Worm (Caenorhabditis elegans) whole organism, L1 larva: ENCODE data around the gene trpa-1.

Source experiments
- C04F5.9 ChIP-seq: sonication (generic microtip); optimal IDR thresholded peaks from 2 replicates; lab custom pipeline; 2016; ENCODE audit warnings: missing genetic modification characterization, missing compliant biosample characterization
- C34B4.2 ChIP-seq: sonication (generic microtip); optimal IDR thresholded peaks from 2 replicates; lab custom pipeline; 2017; ENCODE audit warnings: mild to moderate bottlenecking, missing genetic modification characterization, missing compliant biosample characterization
- alr-1 ChIP-seq: fragments of 200-800 bp; sonication (Bioruptor generic); optimal IDR thresholded peaks from 2 replicates; lab custom pipeline; 2018; ENCODE audit warnings: borderline replicate concordance, mild to moderate bottlenecking, missing genetic modification characterization, missing compliant biosample characterization
- ama-1 ChIP-seq: fragments of 150-350 bp; optimal IDR thresholded peaks from 2 replicates; lab custom pipeline; 2014
- blmp-1 ChIP-seq: fragments of 150-350 bp; optimal IDR thresholded peaks from 2 replicates; lab custom pipeline; 2014; ENCODE audit warnings: missing biosample characterization, missing genetic modification characterization
- ceh-63 ChIP-seq: fragments of 200-800 bp; sonication (Bioruptor generic); optimal IDR thresholded peaks from 2 replicates; lab custom pipeline; 2018; ENCODE audit warnings: mild to moderate bottlenecking, missing genetic modification characterization, missing compliant biosample characterization
- ceh-88 ChIP-seq: fragments of 200-800 bp; sonication (Bioruptor generic); IDR thresholded peaks from 2 replicates; pipeline ENCODE4 v1.3.6; 2022; ENCODE audit warnings: missing genetic modification characterization, missing compliant biosample characterization
- ces-1 ChIP-seq: fragments of 150-350 bp; optimal IDR thresholded peaks from 2 replicates; lab custom pipeline; 2014; ENCODE audit warnings: missing biosample characterization, missing genetic modification reagents, missing genetic modification characterization
- dpl-1 ChIP-seq, 3 experiments: fragments of 150-350 bp in 2 of 3; sonication (generic microtip) in 1 of 3; optimal IDR thresholded peaks; 2 replicates each; lab custom pipeline; 2014 to 2017; ENCODE audit warnings: missing biosample characterization in 3 of 3, missing genetic modification characterization in 3 of 3, missing genetic modification reagents in 3 of 3
- dsc-1 ChIP-seq: sonication (generic microtip); optimal IDR thresholded peaks from 2 replicates; lab custom pipeline; 2016; ENCODE audit warnings: mild to moderate bottlenecking, missing genetic modification characterization, missing compliant biosample characterization
- egl-13 ChIP-seq: sonication (generic microtip); optimal IDR thresholded peaks from 2 replicates; lab custom pipeline; 2016; ENCODE audit warnings: missing genotype, missing genetic modification reagents, missing genetic modification characterization, missing compliant biosample characterization
- egl-27 ChIP-seq, 2 experiments: fragments of 150-350 bp in 1 of 2; sonication (generic microtip); optimal IDR thresholded peaks; 3 replicates each; lab custom pipeline; 2017 to 2018; ENCODE audit warnings: missing biosample characterization in 2 of 2, missing genetic modification characterization in 2 of 2, missing genetic modification reagents in 2 of 2
- elt-3 ChIP-seq, 6 experiments: fragments of 150-350 bp in 1 of 6; sonication (generic microtip); optimal IDR thresholded peaks; 2 replicates each; lab custom pipeline; 2017 to 2018; ENCODE audit warnings: missing biosample characterization in 6 of 6, missing genetic modification characterization in 6 of 6, inconsistent platforms in 1 of 6
- ets-5 ChIP-seq: fragments of 200-800 bp; sonication (Bioruptor generic); IDR thresholded peaks from 2 replicates; pipeline ENCODE4 v1.3.6; 2022; ENCODE audit warnings: missing genetic modification characterization, missing compliant biosample characterization
- fkh-4 ChIP-seq: sonication (generic microtip); optimal IDR thresholded peaks from 2 replicates; lab custom pipeline; 2016; ENCODE audit warnings: missing compliant biosample characterization, missing genetic modification characterization, borderline replicate concordance
- fkh-8 ChIP-seq: sonication (generic microtip); optimal IDR thresholded peaks from 2 replicates; lab custom pipeline; 2016; ENCODE audit warnings: mild to moderate bottlenecking, missing genetic modification characterization, missing compliant biosample characterization
- fos-1 ChIP-seq: fragments of 150-350 bp; optimal IDR thresholded peaks from 2 replicates; lab custom pipeline; 2014; ENCODE audit warnings: missing biosample characterization, missing genetic modification characterization
- grh-1 ChIP-seq: fragments of 200-800 bp; sonication (Bioruptor generic); IDR thresholded peaks from 2 replicates; pipeline ENCODE4 v1.3.6; 2022; ENCODE audit warnings: missing genetic modification reagents, missing genetic modification characterization, missing compliant biosample characterization
- irx-1 ChIP-seq: sonication (generic microtip); optimal IDR thresholded peaks from 2 replicates; lab custom pipeline; 2016; ENCODE audit warnings: missing genetic modification characterization, missing compliant biosample characterization
- jun-1 ChIP-seq: fragments of 150-350 bp; optimal IDR thresholded peaks from 2 replicates; lab custom pipeline; 2014; ENCODE audit warnings: missing biosample characterization, missing genetic modification reagents, missing genetic modification characterization
- lin-13 ChIP-seq: fragments of 150-350 bp; optimal IDR thresholded peaks from 2 replicates; lab custom pipeline; 2014; ENCODE audit warnings: missing biosample characterization, missing genetic modification reagents, missing genetic modification characterization
- lin-14 ChIP-seq: fragments of 200-800 bp; sonication (Bioruptor generic); optimal IDR thresholded peaks from 2 replicates; lab custom pipeline; 2018; ENCODE audit warnings: mild to moderate bottlenecking, missing genetic modification characterization, moderate library complexity, missing compliant biosample characterization
- lin-15B ChIP-seq: fragments of 150-350 bp; sonication (generic microtip); optimal IDR thresholded peaks from 3 replicates; lab custom pipeline; 2014; ENCODE audit warnings: missing biosample characterization, missing genetic modification characterization
- lin-35 ChIP-seq, 2 experiments: fragments of 150-350 bp; optimal IDR thresholded peaks; 2 replicates each; lab custom pipeline; 2014; ENCODE audit warnings: missing biosample characterization in 2 of 2, missing genetic modification characterization in 2 of 2, missing genetic modification reagents in 2 of 2
- mab-9 ChIP-seq: fragments of 200-800 bp; sonication (Bioruptor generic); IDR thresholded peaks from 2 replicates; pipeline ENCODE4 v1.3.6; 2022; ENCODE audit warnings: missing genetic modification reagents, missing genetic modification characterization, missing compliant biosample characterization
- mef-2 ChIP-seq: fragments of 150-350 bp; optimal IDR thresholded peaks from 2 replicates; lab custom pipeline; 2014; ENCODE audit warnings: missing biosample characterization, missing genetic modification characterization
- mep-1 ChIP-seq: fragments of 150-350 bp; optimal IDR thresholded peaks from 2 replicates; lab custom pipeline; 2014; ENCODE audit warnings: missing biosample characterization, missing genetic modification characterization
- nhr-12 ChIP-seq: sonication (generic microtip); optimal IDR thresholded peaks from 2 replicates; lab custom pipeline; 2017; ENCODE audit warnings: missing biosample characterization, missing genetic modification characterization
- nhr-19 ChIP-seq: fragments of 200-800 bp; sonication (Bioruptor generic); conservative IDR thresholded peaks from 2 replicates; pipeline ENCODE4 v1.3.6; 2022; ENCODE audit warnings: missing genetic modification characterization, missing compliant biosample characterization
- nhr-28 ChIP-seq: fragments of 150-350 bp; optimal IDR thresholded peaks from 2 replicates; lab custom pipeline; 2014; ENCODE audit warnings: missing biosample characterization, missing genetic modification characterization
- nhr-47 ChIP-seq: sonication (generic microtip); optimal IDR thresholded peaks from 2 replicates; lab custom pipeline; 2016; ENCODE audit warnings: mild to moderate bottlenecking, missing genetic modification characterization, moderate library complexity, missing compliant biosample characterization
- nhr-71 ChIP-seq: sonication (generic microtip); optimal IDR thresholded peaks from 2 replicates; lab custom pipeline; 2016; ENCODE audit warnings: mild to moderate bottlenecking, missing genetic modification characterization, moderate library complexity, missing compliant biosample characterization
- nhr-85 ChIP-seq: sonication (generic microtip); peaks from one replicate; lab custom pipeline; 2016; ENCODE audit warnings: missing genetic modification characterization, inconsistent platforms, missing compliant biosample characterization
- pag-3 ChIP-seq: sonication (generic microtip); optimal IDR thresholded peaks from 2 replicates; lab custom pipeline; 2017; ENCODE audit warnings: missing genetic modification characterization, mild to moderate bottlenecking, missing compliant biosample characterization, antibody characterized with exemption, borderline replicate concordance; ENCODE audit not compliant: insufficient read depth
- rnt-1 ChIP-seq: sonication (generic microtip); optimal IDR thresholded peaks from 2 replicates; lab custom pipeline; 2016; ENCODE audit warnings: mild to moderate bottlenecking, missing genetic modification characterization, moderate library complexity, missing compliant biosample characterization
- skn-1 ChIP-seq: fragments of 150-350 bp; optimal IDR thresholded peaks from 2 replicates; lab custom pipeline; 2014; ENCODE audit warnings: missing biosample characterization, missing genetic modification characterization
- snpc-4 ChIP-seq: fragments of 150-350 bp; optimal IDR thresholded peaks from 2 replicates; lab custom pipeline; 2014; ENCODE audit warnings: missing biosample characterization, missing genetic modification characterization
- snu-23 ChIP-seq: sonication (generic microtip); optimal IDR thresholded peaks from 2 replicates; lab custom pipeline; 2016; ENCODE audit warnings: missing genetic modification characterization, missing compliant biosample characterization
- sox-4 ChIP-seq: sonication (generic microtip); optimal IDR thresholded peaks from 2 replicates; lab custom pipeline; 2016; ENCODE audit warnings: missing genetic modification characterization, missing compliant biosample characterization
- sptf-1 ChIP-seq: fragments of 150-350 bp; optimal IDR thresholded peaks from 2 replicates; lab custom pipeline; 2014; ENCODE audit warnings: missing biosample characterization, missing genetic modification characterization
- sup-37 ChIP-seq: fragments of 200-800 bp; sonication (Bioruptor generic); optimal IDR thresholded peaks from 2 replicates; lab custom pipeline; 2018; ENCODE audit warnings: mild to moderate bottlenecking, missing genetic modification characterization, missing compliant biosample characterization
- tbx-2 ChIP-seq: sonication (generic microtip); optimal IDR thresholded peaks from 2 replicates; lab custom pipeline; 2016; ENCODE audit warnings: missing genetic modification characterization, missing compliant biosample characterization
- unc-130 ChIP-seq: fragments of 150-350 bp; optimal IDR thresholded peaks from 2 replicates; lab custom pipeline; 2017; ENCODE audit warnings: missing biosample characterization, missing genetic modification characterization, inconsistent platforms
- unc-30 ChIP-seq: sonication (generic microtip); optimal IDR thresholded peaks from 2 replicates; lab custom pipeline; 2017; ENCODE audit warnings: missing biosample characterization, missing genetic modification characterization
- vab-15 ChIP-seq: sonication (generic microtip); optimal IDR thresholded peaks from 2 replicates; lab custom pipeline; 2017; ENCODE audit warnings: missing genotype, mild to moderate bottlenecking, missing genetic modification characterization, missing compliant biosample characterization
- xbp-1 ChIP-seq: sonication (generic microtip); optimal IDR thresholded peaks from 2 replicates; lab custom pipeline; 2016; ENCODE audit warnings: missing genetic modification characterization, missing compliant biosample characterization
- zag-1 ChIP-seq: fragments of 150-350 bp; optimal IDR thresholded peaks from 2 replicates; lab custom pipeline; 2014; ENCODE audit warnings: missing biosample characterization, missing genetic modification characterization
- ztf-11 ChIP-seq, 2 experiments: sonication (generic microtip); optimal IDR thresholded peaks; 2 replicates each; lab custom pipeline; 2016 to 2017; ENCODE audit warnings: missing genetic modification characterization in 2 of 2, missing biosample characterization in 1 of 2, missing compliant biosample characterization in 1 of 2
- ztf-4 ChIP-seq: fragments of 150-350 bp; optimal IDR thresholded peaks from 2 replicates; lab custom pipeline; 2014; ENCODE audit warnings: missing biosample characterization, missing genetic modification characterization

Gene trpa-1

DNA sequence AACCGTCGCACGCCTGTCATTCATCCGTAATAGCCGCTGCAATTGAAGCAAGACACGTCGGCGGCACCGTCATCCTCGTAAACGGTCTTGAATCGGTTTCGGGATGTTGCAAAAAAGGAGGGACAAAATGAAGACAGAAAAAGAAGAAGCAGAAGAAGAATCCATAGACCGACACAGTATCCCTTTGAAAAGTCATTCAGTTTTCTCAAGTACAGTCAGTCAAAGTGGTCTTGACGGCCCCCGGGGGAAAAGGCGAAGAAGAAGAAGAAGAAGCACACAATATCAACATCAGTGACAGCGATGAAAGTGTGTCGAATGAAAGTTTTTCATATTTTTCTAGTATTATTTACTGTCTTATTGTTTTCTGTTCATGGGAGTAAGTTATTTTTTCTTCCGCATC is 13.9 kb downstream of the trpa-1 start, which contains the start of gene cutl-27:
Gene cutl-27 (plus strand): TSS at position 301 of the 400 bp plus-strand sequence.
- TF ChIP-seq ces-1 (GFP tag; lab: Kevin White, UChicago) (no peak), fkh-8 (tag; lab: Kevin White, UChicago) (no peak), unc-30 (tag; lab: Kevin White, UChicago) (no peak), dsc-1 (no peak), lin-14 (no peak), ets-5 (GFP tag; lab: Robert Waterston, UW) (no peak), C34B4.2 (no peak), fkh-4 (tag; lab: Kevin White, UChicago) (no peak), grh-1 (GFP tag; lab: Robert Waterston, UW) (no peak), sptf-1 (tag; lab: Kevin White, UChicago) (no peak), vab-15 (tag; lab: Kevin White, UChicago) (no peak), skn-1 (no peak), ztf-4 (tag; lab: Kevin White, UChicago) (no peak), nhr-47 (tag; lab: Kevin White, UChicago) (no peak), ceh-63 (GFP tag; lab: Kevin White, UChicago) (no peak), tbx-2 (tag; lab: Kevin White, UChicago) (no peak), nhr-19 (no peak), mef-2 (tag; lab: Kevin White, UChicago) (no peak), snu-23 (no peak), xbp-1 (tag; lab: Kevin White, UChicago) (no peak)

DNA sequence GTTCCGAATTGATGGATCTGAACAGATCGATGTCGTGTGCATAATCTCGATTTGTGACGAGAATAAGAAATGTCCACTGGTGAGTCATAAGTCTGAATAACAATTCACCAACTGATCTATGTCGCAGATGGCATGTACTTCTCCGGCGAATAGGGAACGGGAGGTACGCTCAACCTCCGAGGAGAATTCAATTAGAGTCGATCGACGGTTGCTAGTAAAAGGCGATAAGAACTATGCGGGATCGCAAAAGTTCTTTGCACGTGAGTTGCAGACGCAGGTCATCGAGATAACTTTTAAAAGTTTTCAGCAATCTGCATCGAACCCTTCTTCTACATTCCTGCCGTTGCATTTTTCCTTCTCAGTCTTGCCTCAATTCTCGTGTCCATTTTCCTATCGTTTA is 18.2 kb downstream of the trpa-1 start:
- TF ChIP-seq C04F5.9 (tag; lab: Kevin White, UChicago) (no peak), tbx-2 (tag; lab: Kevin White, UChicago) (no peak), lin-35 (GFP tag; optimal IDR thresholded peaks at IDR 0.05; lab: Kevin White, UChicago) (no peak), sox-4 (tag; lab: Kevin White, UChicago) (no peak), rnt-1 (tag; lab: Kevin White, UChicago) (no peak), alr-1 (no peak), ceh-88 (no peak), ces-1 (GFP tag; lab: Kevin White, UChicago) (no peak), irx-1 (tag; lab: Kevin White, UChicago) (no peak), fos-1 (tag; lab: Kevin White, UChicago) (no peak), dsc-1 (no peak), jun-1 (tag; lab: Kevin White, UChicago) (no peak), snpc-4 (tag; lab: Kevin White, UChicago) (no peak), dpl-1 (GFP tag; optimal IDR thresholded peaks at IDR 0.05; lab: Kevin White, UChicago) (no peak), fkh-8 (tag; lab: Kevin White, UChicago) (no peak), lin-13 (GFP tag; lab: Kevin White, UChicago) (no peak), fkh-4 (tag; lab: Kevin White, UChicago) (no peak), ceh-63 (GFP tag; lab: Kevin White, UChicago) (no peak), mep-1 (tag; lab: Kevin White, UChicago) (no peak), xbp-1 (tag; lab: Kevin White, UChicago) (no peak)

DNA sequence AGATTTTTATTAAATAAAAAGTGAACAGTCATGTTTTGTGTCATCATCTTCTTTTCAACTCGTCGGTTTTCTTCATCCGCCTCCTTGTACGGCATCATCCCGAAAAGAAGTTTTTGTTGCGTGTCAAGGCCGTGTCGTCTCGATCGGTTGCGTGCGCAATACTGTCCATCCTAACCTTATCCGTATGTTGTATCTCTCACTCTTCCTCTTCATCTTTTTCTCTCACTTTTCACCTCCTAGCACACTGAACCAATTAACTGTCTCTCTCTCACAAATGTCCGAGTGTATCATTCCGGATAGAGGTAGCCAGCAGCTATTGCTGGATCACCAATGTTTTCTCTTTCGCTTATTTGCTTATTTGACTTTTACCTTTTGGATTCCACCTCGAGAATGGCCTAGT is 19.2 kb downstream of the trpa-1 start:
- TF ChIP-seq sup-37 (GFP tag; lab: Kevin White, UChicago) (no peak), mep-1 (tag; lab: Kevin White, UChicago) (peak; percentile 3), blmp-1 (tag; lab: Kevin White, UChicago) (peak; percentile 97), sptf-1 (tag; lab: Kevin White, UChicago) (no peak), unc-30 (tag; lab: Kevin White, UChicago) (no peak), ces-1 (GFP tag; lab: Kevin White, UChicago) (no peak), mab-9 (GFP tag; lab: Robert Waterston, UW) (no peak), egl-13 (tag; lab: Kevin White, UChicago) (no peak), tbx-2 (tag; lab: Kevin White, UChicago) (no peak), unc-130 (tag; lab: Kevin White, UChicago) (no peak), nhr-85 (tag; lab: Kevin White, UChicago) (peak; percentile 66), C34B4.2 (no peak), mef-2 (tag; lab: Kevin White, UChicago) (no peak), egl-27 (tag; optimal IDR thresholded peaks at IDR 0.05; lab: Kevin White, UChicago) (no peak), nhr-12 (tag; lab: Kevin White, UChicago) (no peak), ztf-11 (tag; optimal IDR thresholded peaks at IDR 0.05; lab: Kevin White, UChicago) (no peak), nhr-28 (tag; lab: Kevin White, UChicago) (no peak), nhr-71 (tag; lab: Kevin White, UChicago) (no peak), zag-1 (tag; lab: Kevin White, UChicago) (no peak), lin-15B (no peak), ama-1 (lab: Kevin White, UChicago) (no peak), rnt-1 (tag; lab: Kevin White, UChicago) (no peak), lin-13 (GFP tag; lab: Kevin White, UChicago) (no peak), lin-14 (no peak), elt-3 (tag; optimal IDR thresholded peaks at IDR 0.05; lab: Kevin White, UChicago) (peak in 1 of 6 experiments; percentile 6), pag-3 (tag; lab: Kevin White, UChicago) (no peak)
